Fruit fly (Drosophila melanogaster): ENCODE results near the gene CG46280.

Gene CG46280

dm6 chr3R:12981334-12982166 is 48.9 kb downstream of the CG46280 start (continued):
- TF ChIP-seq CG4404 (GFP tag; IDR thresholded peaks at IDR 0.05) (no peak), CG2712 (tag; optimal IDR thresholded peaks at IDR 0.05) (peak; percentile 73), MBD-R2 (GFP tag; IDR thresholded peaks at IDR 0.05) (no peak; the same call in 1 of the 2 replicates), Hsf (GFP tag; optimal IDR thresholded peaks at IDR 0.05) (peak; percentile 44), HmgZ (tag; optimal IDR thresholded peaks at IDR 0.05) (no peak), nmo (GFP tag; optimal IDR thresholded peaks at IDR 0.05) (peak; percentile 82), CG9437 (GFP tag; optimal IDR thresholded peaks at IDR 0.05) (peak; percentile 63), CG30431 (GFP tag; optimal IDR thresholded peaks at IDR 0.05) (no peak), chn (GFP tag; optimal IDR thresholded peaks at IDR 0.05) (peak; percentile 31), PHDP (tag; optimal IDR thresholded peaks at IDR 0.05) (peak; percentile 67), CrebB (tag; optimal IDR thresholded peaks at IDR 0.05) (no peak), CG31365 (tag; optimal IDR thresholded peaks at IDR 0.05) (no peak), gcm (GFP tag; optimal IDR thresholded peaks at IDR 0.05) (peak; percentile 45), Tbp (GFP tag; optimal IDR thresholded peaks at IDR 0.05) (no peak), CG42726 (GFP tag; IDR thresholded peaks at IDR 0.05; ENCODE audit: partially characterized antibody) (no peak), CG2120 (GFP tag; optimal IDR thresholded peaks at IDR 0.05) (peak; percentile 54), abd-A (tag; optimal IDR thresholded peaks at IDR 0.05) (no peak), CG12391 (tag; optimal IDR thresholded peaks at IDR 0.05) (peak; percentile 70), CG32532 (GFP tag; IDR thresholded peaks at IDR 0.05) (peak; percentile 67; the same call in 1 of the 2 replicates), CG3281 (GFP tag; optimal IDR thresholded peaks at IDR 0.05) (peak; percentile 78), Dek (tag; optimal IDR thresholded peaks at IDR 0.05) (no peak), Optix (GFP tag; IDR thresholded peaks at IDR 0.05) (no peak), Lim3 (GFP tag; IDR thresholded peaks at IDR 0.05) (no peak), fru (optimal IDR thresholded peaks at IDR 0.05) (no peak), lola (GFP tag; optimal IDR thresholded peaks at IDR 0.05) (peak in 2 of 3 experiments; percentile 65 to 68), CG8388 (GFP tag; optimal IDR thresholded peaks at IDR 0.05) (peak; percentile 61), CG9932 (GFP tag; IDR thresholded peaks at IDR 0.05) (peak; percentile 36), Dfd (GFP tag; optimal IDR thresholded peaks at IDR 0.05) (no peak), dmrt11E (tag; optimal IDR thresholded peaks at IDR 0.05) (peak; percentile 62), tna (GFP tag; IDR thresholded peaks at IDR 0.05; ENCODE audit: partially characterized antibody) (no peak), CTCF (GFP tag; optimal IDR thresholded peaks at IDR 0.05) (no peak), Drgx (GFP tag; IDR thresholded peaks at IDR 0.05) (peak; percentile 59), CG8290 (GFP tag; optimal IDR thresholded peaks at IDR 0.05) (no peak), CG8290 (tag; optimal IDR thresholded peaks at IDR 0.05) (peak in 1 of 2 experiments; percentile 48), CG16813 (GFP tag; IDR thresholded peaks at IDR 0.05; ENCODE audit: partially characterized antibody) (no peak), luna (GFP tag; optimal IDR thresholded peaks at IDR 0.05) (no peak), CG7271 (tag; optimal IDR thresholded peaks at IDR 0.05) (peak; percentile 11), dysf (GFP tag; IDR thresholded peaks at IDR 0.05) (peak; percentile 71), Neu2 (GFP tag; optimal IDR thresholded peaks at IDR 0.05; ENCODE audit: borderline replicate concordance) (no peak), CG1529 (GFP tag; optimal IDR thresholded peaks at IDR 0.05) (peak; percentile 23), Max (GFP tag; optimal IDR thresholded peaks at IDR 0.05) (peak; percentile 35), kay (GFP tag; optimal IDR thresholded peaks at IDR 0.05) (peak; percentile 13), CG4854 (GFP tag; optimal IDR thresholded peaks at IDR 0.05) (no peak), CG3847 (GFP tag; IDR thresholded peaks at IDR 0.05) (no peak), grau (tag; optimal IDR thresholded peaks at IDR 0.05) (peak; percentile 77), CG10431 (GFP tag; optimal IDR thresholded peaks at IDR 0.05) (no peak), gfzf (GFP tag; optimal IDR thresholded peaks at IDR 0.05) (no peak), Ets97D (GFP tag; optimal IDR thresholded peaks at IDR 0.05) (no peak), nerfin-2 (GFP tag; IDR thresholded peaks at IDR 0.05; ENCODE audit: partially characterized antibody) (no peak), Oaz (GFP tag; IDR thresholded peaks at IDR 0.05) (0 out of 2 replicates have a peak, but pooled peaks have one; percentile 14)

Data from whole organism, embryonic.